Fruit fly (Drosophila melanogaster) whole organism, embryonic: ENCODE data around the gene CG14326.
A peak's percentile ranks its signal among the peaks of the same experiment; 100 is the strongest.

Experiments used
- Abd-B ChIP-seq: fragments of 200-800 bp; sonication (Bioruptor generic); optimal IDR thresholded peaks from 2 replicates; lab custom pipeline; 2018; ENCODE audit warnings: missing biosample characterization, mild to moderate bottlenecking, missing genetic modification characterization, moderate library complexity
- Atf3 ChIP-seq: fragments of 200-800 bp; sonication (Bioruptor generic); optimal IDR thresholded peaks from 3 replicates; lab custom pipeline; 2016; ENCODE audit warnings: missing biosample characterization, missing genetic modification characterization
- Bgb ChIP-seq: fragments of 200-800 bp; sonication (Bioruptor generic); IDR thresholded peaks from 2 replicates; pipeline ENCODE4 v1.3.6; 2022; ENCODE audit warnings: missing biosample characterization, missing genetic modification characterization; ENCODE audit not compliant: partially characterized antibody
- CG11085 ChIP-seq: fragments of 200-800 bp; sonication (Bioruptor generic); IDR thresholded peaks from 2 replicates; pipeline ENCODE4 v1.3.6; 2022; ENCODE audit warnings: missing biosample characterization, missing genetic modification characterization
- CG11247 ChIP-seq: fragments of 200-800 bp; sonication (Bioruptor generic); IDR thresholded peaks from 2 replicates; pipeline ENCODE4 v1.3.6; 2022; ENCODE audit warnings: missing biosample characterization, missing genetic modification characterization
- CG11695 ChIP-seq: fragments of 200-800 bp; sonication (Bioruptor generic); IDR thresholded peaks from 3 replicates; pipeline ENCODE4 v1.3.6; 2022; ENCODE audit warnings: missing biosample characterization, missing genetic modification characterization
- CG12104 ChIP-seq: fragments of 200-800 bp; sonication (Bioruptor generic); optimal IDR thresholded peaks from 3 replicates; lab custom pipeline; 2016; ENCODE audit warnings: missing biosample characterization, missing genetic modification characterization
- CG13287 ChIP-seq: fragments of 200-800 bp; sonication (Bioruptor generic); IDR thresholded peaks from 2 replicates; pipeline ENCODE4 v1.3.6; 2022; ENCODE audit warnings: missing biosample characterization, missing genetic modification characterization; ENCODE audit not compliant: partially characterized antibody
- CG13775 ChIP-seq: fragments of 200-800 bp; sonication (Bioruptor generic); optimal IDR thresholded peaks from 3 replicates; lab custom pipeline; 2017; ENCODE audit warnings: missing biosample characterization, mild to moderate bottlenecking, missing genetic modification characterization
- CG15479 ChIP-seq: fragments of 200-800 bp; sonication (Bioruptor generic); optimal IDR thresholded peaks from 3 replicates; lab custom pipeline; 2019; ENCODE audit warnings: missing biosample characterization, mild to moderate bottlenecking, missing genetic modification characterization, moderate library complexity
- CG15601 ChIP-seq: fragments of 200-800 bp; sonication (Bioruptor generic); optimal IDR thresholded peaks from 3 replicates; lab custom pipeline; 2019; ENCODE audit warnings: missing biosample characterization, mild to moderate bottlenecking, missing genetic modification characterization, moderate library complexity
- CG16779 ChIP-seq: fragments of 200-800 bp; sonication (Bioruptor generic); IDR thresholded peaks from 2 replicates; pipeline ENCODE4 v1.3.6; 2022; ENCODE audit warnings: missing biosample characterization, missing genetic modification characterization
- CG17359 ChIP-seq: fragments of 200-800 bp; sonication (Bioruptor generic); optimal IDR thresholded peaks from 3 replicates; lab custom pipeline; 2018; ENCODE audit warnings: missing biosample characterization, mild to moderate bottlenecking, missing genetic modification characterization, moderate library complexity
- CG30403 ChIP-seq: fragments of 200-800 bp; sonication (Bioruptor generic); optimal IDR thresholded peaks from 3 replicates; lab custom pipeline; 2016; ENCODE audit warnings: missing biosample characterization, missing genetic modification characterization
- CG31365 ChIP-seq: fragments of 200-800 bp; sonication (Bioruptor generic); optimal IDR thresholded peaks from 2 replicates; lab custom pipeline; 2018; ENCODE audit warnings: missing biosample characterization, mild to moderate bottlenecking, missing genetic modification characterization
- CG33213 ChIP-seq: fragments of 200-800 bp; sonication (Bioruptor generic); optimal IDR thresholded peaks from 3 replicates; lab custom pipeline; 2016; ENCODE audit warnings: missing biosample characterization, missing genetic modification characterization
- CG34224 ChIP-seq: fragments of 200-800 bp; sonication (Bioruptor generic); IDR thresholded peaks from 3 replicates; pipeline ENCODE4 v1.3.6; 2022; ENCODE audit warnings: missing biosample characterization, missing genetic modification characterization; ENCODE audit not compliant: partially characterized antibody
- CG6689 ChIP-seq: fragments of 200-800 bp; sonication (Bioruptor generic); IDR thresholded peaks from 2 replicates; pipeline ENCODE4 v1.3.6; 2022; ENCODE audit warnings: missing biosample characterization, missing genetic modification characterization
- CG9609 ChIP-seq: fragments of 200-800 bp; sonication (Bioruptor generic); optimal IDR thresholded peaks from 3 replicates; lab custom pipeline; 2016; ENCODE audit warnings: missing biosample characterization, missing genetic modification characterization
- Deaf1 ChIP-seq: fragments of 200-800 bp; optimal IDR thresholded peaks from 3 replicates; lab custom pipeline; 2019; ENCODE audit warnings: missing biosample characterization, mild to moderate bottlenecking, missing genetic modification characterization, moderate library complexity
- Drgx ChIP-seq: fragments of 200-800 bp; sonication (Bioruptor generic); IDR thresholded peaks from 2 replicates; pipeline ENCODE4 v1.3.6; 2022; ENCODE audit warnings: missing biosample characterization, missing genetic modification characterization
- E2f1 ChIP-seq: fragments of 200-800 bp; sonication (Bioruptor generic); IDR thresholded peaks from 2 replicates; pipeline ENCODE4 v1.3.6; 2022; ENCODE audit warnings: missing biosample characterization, missing genetic modification characterization
- Fer3 ChIP-seq: fragments of 200-800 bp; sonication (Bioruptor generic); optimal IDR thresholded peaks from 2 replicates; lab custom pipeline; 2018; ENCODE audit warnings: missing biosample characterization, mild to moderate bottlenecking, missing genetic modification characterization, moderate library complexity
- Gug ChIP-seq: fragments of 200-800 bp; sonication (Bioruptor generic); IDR thresholded peaks from 4 replicates; pipeline ENCODE4 v1.3.6; 2022; ENCODE audit warnings: missing biosample characterization, missing genetic modification characterization
- Hr39 ChIP-seq: fragments of >200 bp; optimal IDR thresholded peaks from 2 replicates; lab custom pipeline; 2017
- Lpt ChIP-seq: fragments of >200 bp; optimal IDR thresholded peaks from 2 replicates; lab custom pipeline; 2018; ENCODE audit warnings: missing biosample characterization, missing genetic modification characterization
- Med ChIP-seq: fragments of 200-800 bp; sonication (Bioruptor generic); peaks from one replicate; lab custom pipeline; 2016; ENCODE audit warnings: missing biosample characterization, missing genetic modification characterization, mild to moderate bottlenecking, inconsistent platforms, moderate library complexity
- Mrtf ChIP-seq: fragments of 200-800 bp; sonication (Bioruptor generic); IDR thresholded peaks from 3 replicates; pipeline ENCODE4 v1.3.6; 2022; ENCODE audit warnings: missing biosample characterization, missing genetic modification characterization
- NC2α ChIP-seq: fragments of 200-800 bp; sonication (Bioruptor generic); optimal IDR thresholded peaks from 2 replicates; lab custom pipeline; 2016; ENCODE audit warnings: missing biosample characterization, missing genetic modification characterization
- Nf-YC ChIP-seq: fragments of 200-800 bp; optimal IDR thresholded peaks from 3 replicates; lab custom pipeline; 2019; ENCODE audit warnings: missing biosample characterization, mild to moderate bottlenecking, missing genetic modification characterization, moderate library complexity
- NfI ChIP-seq: fragments of 200-800 bp; sonication (Bioruptor generic); optimal IDR thresholded peaks from 3 replicates; lab custom pipeline; 2018; ENCODE audit warnings: missing biosample characterization, mild to moderate bottlenecking, missing genetic modification characterization, moderate library complexity
- Spps ChIP-seq: fragments of 200-800 bp; sonication (Bioruptor generic); optimal IDR thresholded peaks from 2 replicates; lab custom pipeline; 2018; ENCODE audit warnings: missing biosample characterization, mild to moderate bottlenecking, missing genetic modification characterization
- Trl ChIP-seq, 3 experiments: fragments of >200 bp in 2 of 3; fragments of 200-800 bp in 1 of 3; sonication (Bioruptor generic) in 1 of 3; optimal IDR thresholded peaks; 2 replicates in 1 of 3; 3 replicates in 2 of 3; lab custom pipeline; 2016 to 2017; ENCODE audit warnings: missing biosample characterization in 1 of 3, missing genetic modification characterization in 1 of 3
- abd-A ChIP-seq: fragments of 200-800 bp; sonication (Bioruptor generic); optimal IDR thresholded peaks from 3 replicates; lab custom pipeline; 2019; ENCODE audit warnings: missing biosample characterization, mild to moderate bottlenecking, missing genetic modification characterization, moderate library complexity
- aop ChIP-seq: fragments of 200-800 bp; sonication (Bioruptor generic); IDR thresholded peaks from 2 replicates; pipeline ENCODE4 v1.3.6; 2022; ENCODE audit warnings: missing biosample characterization, missing genetic modification characterization
- cg ChIP-seq: fragments of 200-800 bp; sonication (Bioruptor generic); optimal IDR thresholded peaks from 3 replicates; lab custom pipeline; 2019; ENCODE audit warnings: missing biosample characterization, mild to moderate bottlenecking, missing genetic modification characterization, moderate library complexity
- crol ChIP-seq: fragments of 200-800 bp; sonication (Bioruptor generic); IDR thresholded peaks from 2 replicates; pipeline ENCODE4 v1.3.6; 2022; ENCODE audit warnings: missing biosample characterization, missing genetic modification characterization
- dati ChIP-seq: fragments of 200-800 bp; sonication (Bioruptor generic); IDR thresholded peaks from 2 replicates; pipeline ENCODE4 v1.3.6; 2022; ENCODE audit warnings: missing biosample characterization, missing genetic modification characterization
- exex ChIP-seq: fragments of 200-800 bp; sonication (Bioruptor generic); optimal IDR thresholded peaks from 4 replicates; lab custom pipeline; 2018; ENCODE audit warnings: missing biosample characterization, mild to moderate bottlenecking, missing genetic modification characterization, moderate library complexity
- grn ChIP-seq: fragments of 200-800 bp; sonication (Bioruptor generic); optimal IDR thresholded peaks from 3 replicates; lab custom pipeline; 2017; ENCODE audit warnings: missing biosample characterization, missing genetic modification characterization
- gsb ChIP-seq: fragments of 200-800 bp; sonication (Bioruptor generic); IDR thresholded peaks from 2 replicates; pipeline ENCODE4 v1.3.6; 2022; ENCODE audit warnings: missing biosample characterization, missing genetic modification characterization
- lab ChIP-seq: fragments of 200-800 bp; sonication (Bioruptor generic); optimal IDR thresholded peaks from 3 replicates; lab custom pipeline; 2017; ENCODE audit warnings: missing biosample characterization, missing genetic modification characterization, mild to moderate bottlenecking, moderate library complexity, missing genetic modification reagents
- lov ChIP-seq, 2 experiments: fragments of 200-800 bp in 1 of 2; fragments of >200 bp in 1 of 2; sonication (Bioruptor generic) in 1 of 2; IDR thresholded peaks in 1 of 2; optimal IDR thresholded peaks in 1 of 2; 2 replicates in 1 of 2; 3 replicates in 1 of 2; pipeline versions ENCODE4 v1.3.6 to Lab custom; 2017 to 2022; ENCODE audit warnings: missing biosample characterization in 1 of 2, missing genetic modification characterization in 1 of 2
- pros ChIP-seq: fragments of 200-800 bp; sonication (Bioruptor generic); optimal IDR thresholded peaks from 3 replicates; lab custom pipeline; 2019; ENCODE audit warnings: missing biosample characterization, mild to moderate bottlenecking, missing genetic modification characterization, moderate library complexity
- psq ChIP-seq: fragments of 200-800 bp; sonication (Bioruptor generic); optimal IDR thresholded peaks from 2 replicates; lab custom pipeline; 2017; ENCODE audit warnings: missing biosample characterization, missing genetic modification characterization
- sc ChIP-seq, 3 experiments: fragments of >200 bp in 2 of 3; fragments of 200-800 bp in 1 of 3; sonication (Bioruptor generic) in 1 of 3; optimal IDR thresholded peaks; 2 replicates in 2 of 3; 3 replicates in 1 of 3; lab custom pipeline; 2017; ENCODE audit warnings: mild to moderate bottlenecking in 1 of 3, missing biosample characterization in 1 of 3, missing genetic modification characterization in 1 of 3, missing genetic modification reagents in 1 of 3
- seq ChIP-seq: fragments of 200-800 bp; sonication (Bioruptor generic); IDR thresholded peaks from 2 replicates; pipeline ENCODE4 v1.3.6; 2022; ENCODE audit warnings: missing biosample characterization, missing genetic modification characterization
- sim ChIP-seq: fragments of 200-800 bp; sonication (Bioruptor generic); IDR thresholded peaks from 2 replicates; pipeline ENCODE4 v1.3.6; 2022; ENCODE audit warnings: missing biosample characterization, missing genetic modification characterization
- stwl ChIP-seq: fragments of 200-800 bp; sonication (Bioruptor generic); optimal IDR thresholded peaks from 3 replicates; lab custom pipeline; 2018; ENCODE audit warnings: missing biosample characterization, mild to moderate bottlenecking, missing genetic modification characterization, moderate library complexity
- wek ChIP-seq: fragments of 200-800 bp; sonication (Bioruptor generic); optimal IDR thresholded peaks from 3 replicates; lab custom pipeline; 2018; ENCODE audit warnings: missing biosample characterization, mild to moderate bottlenecking, missing genetic modification characterization, moderate library complexity

CG14326 gene

DNA sequence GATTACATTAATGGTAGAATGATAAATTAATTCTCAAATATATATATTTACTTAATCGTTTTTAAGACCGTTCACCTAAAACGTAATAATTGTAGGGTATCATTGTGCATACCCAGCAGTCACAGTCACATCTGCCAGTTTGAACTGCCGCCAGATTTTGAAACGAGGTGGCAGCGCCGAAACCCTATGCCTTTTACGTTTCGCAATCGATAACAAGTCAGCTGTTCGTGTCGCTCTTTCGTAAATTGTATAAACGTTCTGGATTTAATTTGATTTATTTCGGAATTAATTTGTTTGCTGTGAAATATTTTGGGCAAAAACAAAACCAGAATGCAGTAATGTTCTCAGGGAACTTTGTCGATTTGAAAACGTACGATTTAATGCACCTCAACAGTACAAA lies 28.5 kb downstream of the CG14326 start, which contains the start of gene CG14322 (continued):
- no peak for TF ChIP-seq CG34224 (GFP tag; lab: Robert Waterston, UW)
- TF ChIP-seq Bgb (GFP tag; lab: Robert Waterston, UW) = peak; percentile 31; the same call in 1 of the 2 replicates
- no peak for TF ChIP-seq NC2α
- no peak for TF ChIP-seq cg (GFP tag; lab: Kevin White, UChicago)
- peak; percentile 81 for TF ChIP-seq Med (GFP tag; lab: Kevin White, UChicago)
- peak; percentile 5 for TF ChIP-seq CG30403 (GFP tag; lab: Kevin White, UChicago)
- no peak for TF ChIP-seq abd-A
- no peak for TF ChIP-seq Drgx (GFP tag; lab: Robert Waterston, UW)
- TF ChIP-seq sim (GFP tag; lab: Robert Waterston, UW) = no peak
- no peak for TF ChIP-seq Atf3 (GFP tag; lab: Kevin White, UChicago)
- no peak for TF ChIP-seq lov (optimal IDR thresholded peaks at IDR 0.05; lab: Kevin White, UChicago)
- TF ChIP-seq lov (GFP tag; IDR thresholded peaks at IDR 0.05; lab: Robert Waterston, UW) = no peak
- no peak for TF ChIP-seq Abd-B
- no peak for TF ChIP-seq psq
- TF ChIP-seq CG33213 (GFP tag; lab: Kevin White, UChicago) = no peak
- TF ChIP-seq exex (tag; lab: Kevin White, UChicago) = no peak
- peak; percentile 54; the same call in 2 of the 4 replicates for TF ChIP-seq Gug (GFP tag; lab: Robert Waterston, UW)
- peak; percentile 77 for TF ChIP-seq stwl (tag; lab: Kevin White, UChicago)
- no peak for TF ChIP-seq seq (GFP tag; lab: Robert Waterston, UW)
- TF ChIP-seq CG13775 (GFP tag; lab: Kevin White, UChicago) = no peak
- no peak for TF ChIP-seq Hr39
- TF ChIP-seq CG31365 (tag; lab: Kevin White, UChicago) = no peak
- TF ChIP-seq dati (GFP tag; lab: Robert Waterston, UW) = no peak

DNA sequence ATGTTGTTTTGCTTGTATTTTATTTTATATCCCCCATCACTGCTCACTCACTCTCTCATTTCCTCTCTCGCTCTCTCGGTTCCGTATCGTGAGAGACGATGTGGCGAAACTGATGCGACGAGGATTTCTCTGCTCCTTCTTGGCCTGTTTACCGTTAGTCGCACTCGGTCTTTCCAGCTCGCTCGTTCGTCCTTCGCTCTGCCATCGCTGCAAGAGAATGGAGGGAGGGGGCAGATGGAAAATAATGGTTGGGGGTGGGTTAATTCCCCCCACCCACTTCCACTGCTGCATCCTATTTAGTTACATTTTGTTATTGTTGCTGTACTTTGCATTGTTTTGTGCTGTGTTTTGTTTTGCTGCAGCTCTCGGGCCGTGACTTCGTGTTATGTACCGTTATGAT lies 35.0 kb downstream of the CG14326 start:
- TF ChIP-seq CG13287 (GFP tag; lab: Robert Waterston, UW) = no peak
- no peak for TF ChIP-seq CG11085
- no peak for TF ChIP-seq NfI
- peak in 1 of 2 experiments; percentile 46 for TF ChIP-seq Trl (optimal IDR thresholded peaks at IDR 0.05; lab: Kevin White, UChicago)
- TF ChIP-seq Trl (GFP tag; optimal IDR thresholded peaks at IDR 0.05; lab: Kevin White, UChicago) = no peak
- no peak for TF ChIP-seq E2f1
- TF ChIP-seq Deaf1 (tag; lab: Kevin White, UChicago) = peak; percentile 80
- no peak for TF ChIP-seq CG9609
- peak; percentile 70 for TF ChIP-seq pros (GFP tag; lab: Kevin White, UChicago)
- no peak for TF ChIP-seq aop
- no peak for TF ChIP-seq CG11247 (GFP tag; lab: Robert Waterston, UW)
- no peak for TF ChIP-seq crol (GFP tag; lab: Robert Waterston, UW)
- peak; percentile 13 for TF ChIP-seq Nf-YC
- no peak for TF ChIP-seq gsb (GFP tag; lab: Robert Waterston, UW)
- no peak for TF ChIP-seq CG6689 (GFP tag; lab: Robert Waterston, UW)

DNA sequence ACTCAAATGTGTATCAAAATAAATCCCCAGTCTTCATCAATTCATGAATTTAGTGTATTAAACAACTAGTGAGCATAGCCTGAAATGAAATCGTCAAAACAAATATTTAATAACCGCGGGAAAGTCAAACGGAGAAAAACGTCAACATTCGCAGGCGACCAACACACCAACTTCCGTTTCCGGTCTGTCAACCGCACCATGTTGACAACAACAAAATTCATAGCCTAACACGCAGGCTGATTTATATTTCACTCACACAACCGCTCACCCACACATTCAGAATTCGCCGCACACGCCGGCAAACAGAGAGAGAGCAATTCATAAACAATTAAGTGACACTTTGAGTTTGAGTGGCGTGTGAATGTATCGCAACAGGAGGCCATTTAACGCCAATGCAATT lies 36.1 kb downstream of the CG14326 start:
- TF ChIP-seq lab (GFP tag; lab: Kevin White, UChicago) = peak; percentile 30
- TF ChIP-seq Spps (tag; lab: Kevin White, UChicago) = peak; percentile 24
- peak; percentile 4 for TF ChIP-seq Fer3 (tag; lab: Kevin White, UChicago)
- TF ChIP-seq wek = peak; percentile 65
- TF ChIP-seq CG12104 (GFP tag; lab: Kevin White, UChicago) = no peak
- TF ChIP-seq sc (optimal IDR thresholded peaks at IDR 0.05; lab: Kevin White, UChicago) = no peak
- TF ChIP-seq sc (GFP tag; optimal IDR thresholded peaks at IDR 0.05; lab: Kevin White, UChicago) = peak; percentile 43
- TF ChIP-seq CG15479 (GFP tag; lab: Kevin White, UChicago) = peak; percentile 7
- TF ChIP-seq cg (GFP tag; lab: Kevin White, UChicago) = peak; percentile 48
- TF ChIP-seq CG17359 (tag; lab: Kevin White, UChicago) = peak; percentile 10
- no peak for TF ChIP-seq CG16779
- peak; percentile 69 for TF ChIP-seq stwl (tag; lab: Kevin White, UChicago)
- no peak for TF ChIP-seq Mrtf
- no peak for TF ChIP-seq Lpt (GFP tag; lab: Kevin White, UChicago)
- no peak for TF ChIP-seq CG15601 (tag; lab: Kevin White, UChicago)
- no peak for TF ChIP-seq CG11695 (GFP tag; lab: Robert Waterston, UW)
- no peak for TF ChIP-seq grn (GFP tag; lab: Kevin White, UChicago)
